Fruit fly (Drosophila melanogaster): ENCODE measurements around the gene CG9902.
A peak's percentile ranks its signal among the peaks of the same experiment; 100 is the strongest.

CG9902 gene

dm6 chrX:16570572-16571224, 23.4 kb upstream of the CG9902 start:
- TF ChIP-seq CG32532 (GFP tag; IDR thresholded peaks at IDR 0.05) (peak; percentile 46), CG2678 (tag; optimal IDR thresholded peaks at IDR 0.05) (peak; percentile 24), CG2120 (GFP tag; optimal IDR thresholded peaks at IDR 0.05) (peak; percentile 48), CG18599 (GFP tag; optimal IDR thresholded peaks at IDR 0.05) (peak; percentile 26), maf-S (GFP tag; optimal IDR thresholded peaks at IDR 0.05) (no peak), Chrac-16 (GFP tag; optimal IDR thresholded peaks at IDR 0.05) (no peak), grau (tag; optimal IDR thresholded peaks at IDR 0.05) (peak; percentile 83), Dek (tag; optimal IDR thresholded peaks at IDR 0.05) (no peak), CG3847 (GFP tag; IDR thresholded peaks at IDR 0.05) (peak; percentile 24; the same call in 1 of the 2 replicates), cg (GFP tag; optimal IDR thresholded peaks at IDR 0.05) (no peak), twi (tag; optimal IDR thresholded peaks at IDR 0.05) (peak; percentile 34), CG13424 (tag; optimal IDR thresholded peaks at IDR 0.05) (peak; percentile 17), Drgx (GFP tag; IDR thresholded peaks at IDR 0.05) (0 out of 2 replicates have a peak, but pooled peaks have one; percentile 25), dmrt99B (tag; optimal IDR thresholded peaks at IDR 0.05) (peak; percentile 7), lbe (GFP tag; optimal IDR thresholded peaks at IDR 0.05) (no peak), PHDP (tag; optimal IDR thresholded peaks at IDR 0.05) (peak; percentile 7), kah (GFP tag; optimal IDR thresholded peaks at IDR 0.05) (peak; percentile 55), CG7839 (tag; optimal IDR thresholded peaks at IDR 0.05) (peak; percentile 25), pb (GFP tag; optimal IDR thresholded peaks at IDR 0.05) (no peak), btn (GFP tag; optimal IDR thresholded peaks at IDR 0.05) (no peak), CG7786 (GFP tag; optimal IDR thresholded peaks at IDR 0.05) (peak; percentile 3), Six4 (GFP tag; optimal IDR thresholded peaks at IDR 0.05) (no peak), CG15269 (tag; optimal IDR thresholded peaks at IDR 0.05) (peak; percentile 13), prd (optimal IDR thresholded peaks at IDR 0.05) (no peak), prd (GFP tag; IDR thresholded peaks at IDR 0.05) (0 out of 3 replicates have a peak, but pooled peaks have one; percentile 8), dysf (GFP tag; IDR thresholded peaks at IDR 0.05) (peak; percentile 41; the same call in 2 of the 3 replicates), sd (tag; optimal IDR thresholded peaks at IDR 0.05) (peak; percentile 80), slbo (GFP tag; IDR thresholded peaks at IDR 0.05) (peak; percentile 19; the same call in 1 of the 2 replicates), gem (tag; optimal IDR thresholded peaks at IDR 0.05) (peak; percentile 44), Meics (GFP tag; optimal IDR thresholded peaks at IDR 0.05) (peak; percentile 41), CG9932 (GFP tag; IDR thresholded peaks at IDR 0.05) (peak; percentile 37; the same call in 1 of the 2 replicates), disco-r (GFP tag; optimal IDR thresholded peaks at IDR 0.05) (peak; percentile 18), CG7372 (GFP tag; IDR thresholded peaks at IDR 0.05) (no peak), Ptx1 (GFP tag; IDR thresholded peaks at IDR 0.05) (peak; percentile 11; the same call in 1 of the 2 replicates), row (GFP tag; IDR thresholded peaks at IDR 0.05) (peak; percentile 69)

- TF ChIP-seq CG31365 (tag; optimal IDR thresholded peaks at IDR 0.05) (peak; percentile 84), inv (GFP tag; IDR thresholded peaks at IDR 0.05; ENCODE audit: partially characterized antibody) (no peak), CG17385 (GFP tag; optimal IDR thresholded peaks at IDR 0.05) (peak; percentile 56), stwl (tag; optimal IDR thresholded peaks at IDR 0.05) (peak; percentile 50), CG8290 (GFP tag; optimal IDR thresholded peaks at IDR 0.05) (peak; percentile 90), CG8290 (tag; optimal IDR thresholded peaks at IDR 0.05) (peak in 1 of 2 experiments; percentile 4), bowl (GFP tag; IDR thresholded peaks at IDR 0.05) (no peak), twi (tag; optimal IDR thresholded peaks at IDR 0.05) (no peak), gt (GFP tag; IDR thresholded peaks at IDR 0.05) (no peak), ftz-f1 (GFP tag; optimal IDR thresholded peaks at IDR 0.05) (no peak), gem (tag; optimal IDR thresholded peaks at IDR 0.05) (no peak), Dfd (GFP tag; optimal IDR thresholded peaks at IDR 0.05) (peak in 1 of 2 experiments; percentile 23), Lim3 (GFP tag; IDR thresholded peaks at IDR 0.05) (no peak), org-1 (GFP tag; optimal IDR thresholded peaks at IDR 0.05) (no peak), corto (GFP tag; optimal IDR thresholded peaks at IDR 0.05) (no peak), CG4854 (GFP tag; optimal IDR thresholded peaks at IDR 0.05) (no peak), lola (GFP tag; optimal IDR thresholded peaks at IDR 0.05) (no peak), croc (GFP tag; conservative IDR thresholded peaks at IDR 0.05) (no peak), ewg (GFP tag; optimal IDR thresholded peaks at IDR 0.05) (peak; percentile 38)
Measured at dm6 chrX:16565377-16565776, 18.1 kb upstream of the CG9902 start.
